Worm (Caenorhabditis elegans): Measurements from ENCODE around the gene F01D5.7.

Gene F01D5.7

ce11 chrII:13976161-13976560, 32.3 kb upstream of the F01D5.7 start, which contains the start of gene Y39G8B.2 (continued):
- TF ChIP-seq F52B5.7 (tag; optimal IDR thresholded peaks at IDR 0.05) (no peak), rcor-1 (GFP tag; IDR thresholded peaks at IDR 0.05) (peak; percentile 47; the same call in 1 of the 2 replicates), egrh-3 (GFP tag; IDR thresholded peaks at IDR 0.05) (peak; percentile 74), T26A5.8 (tag; optimal IDR thresholded peaks at IDR 0.05) (no peak), lsl-1 (GFP tag; optimal IDR thresholded peaks at IDR 0.05) (no peak), K12H6.12 (tag; optimal IDR thresholded peaks at IDR 0.05) (peak; percentile 65), K11D2.4 (GFP tag; IDR thresholded peaks at IDR 0.05) (peak; percentile 50; the same call in 1 of the 2 replicates), tbp1 (GFP tag; optimal IDR thresholded peaks at IDR 0.05) (peak; percentile 45), lir-1 (GFP tag; conservative IDR thresholded peaks at IDR 0.05) (no peak), mel-28 (tag; optimal IDR thresholded peaks at IDR 0.05; ENCODE audit: borderline replicate concordance) (no peak), F23B12.7 (tag; optimal IDR thresholded peaks at IDR 0.05; ENCODE audit: insufficient read depth) (peak; percentile 30), B0019.2 (GFP tag; conservative IDR thresholded peaks at IDR 0.05) (no peak), ztf-18 (tag; optimal IDR thresholded peaks at IDR 0.05) (no peak), pha-4 (tag; optimal IDR thresholded peaks at IDR 0.05) (peak; percentile 60), Y56A3A.18 (GFP tag; IDR thresholded peaks at IDR 0.05) (no peak), C06A6.2 (GFP tag; conservative IDR thresholded peaks at IDR 0.05) (no peak), hsf-1 (GFP tag; IDR thresholded peaks at IDR 0.05) (no peak)

ce11 chrII:13977701-13978100, 30.8 kb upstream of the F01D5.7 start:
- TF ChIP-seq hsf-1 (GFP tag; IDR thresholded peaks at IDR 0.05) = peak; percentile 93
- TF ChIP-seq nhr-27 (tag; optimal IDR thresholded peaks at IDR 0.05) = no peak
- TF ChIP-seq B0035.1 (tag; optimal IDR thresholded peaks at IDR 0.05) = no peak
- TF ChIP-seq ceh-27 (GFP tag; optimal IDR thresholded peaks at IDR 0.05) = no peak
- no peak for TF ChIP-seq ceh-100 (GFP tag; IDR thresholded peaks at IDR 0.05)
- TF ChIP-seq D2030.7 (GFP tag; IDR thresholded peaks at IDR 0.05) = no peak
- TF ChIP-seq rpc-1 (optimal IDR thresholded peaks at IDR 0.05) = peak; percentile 31
- no peak for TF ChIP-seq rpc-1 (tag; optimal IDR thresholded peaks at IDR 0.05)

ce11 chrII:13979833-13980513, 28.5 kb upstream of the F01D5.7 start, which contains the start of gene sre-48:
Gene sre-48 (minus strand): TSS chrII:13979883.
- TF ChIP-seq nhr-27 (tag; optimal IDR thresholded peaks at IDR 0.05) (no peak), nfya-1 (tag; optimal IDR thresholded peaks at IDR 0.05; ENCODE audit: borderline replicate concordance, insufficient read depth) (no peak)

- no peak for TF ChIP-seq hlh-12 (tag; optimal IDR thresholded peaks at IDR 0.05)
- peak; percentile 25 for TF ChIP-seq nhr-80 (tag; optimal IDR thresholded peaks at IDR 0.05)
- TF ChIP-seq chd-7 (tag; optimal IDR thresholded peaks at IDR 0.05) = no peak
- no peak for TF ChIP-seq F57C9.4 (tag; optimal IDR thresholded peaks at IDR 0.05)
Observed at ce11 chrII:13981097-13981496, 27.4 kb upstream of the F01D5.7 start, which contains the start of gene Y39G8B.9. Gene Y39G8B.9 (plus strand): TSS chrII:13981365.

ce11 chrII:13981819-13982218, 26.6 kb upstream of the F01D5.7 start:
- no peak for TF ChIP-seq bed-1 (GFP tag; IDR thresholded peaks at IDR 0.05)
- TF ChIP-seq nfyb-1 (GFP tag; IDR thresholded peaks at IDR 0.05) = no peak
- TF ChIP-seq ceh-100 (GFP tag; IDR thresholded peaks at IDR 0.05) = no peak
- no peak for TF ChIP-seq bed-2 (GFP tag; IDR thresholded peaks at IDR 0.05)
- TF ChIP-seq gei-17 (GFP tag; optimal IDR thresholded peaks at IDR 0.05) = no peak
- no peak for TF ChIP-seq efl-1 (GFP tag; optimal IDR thresholded peaks at IDR 0.05)
- TF ChIP-seq B0336.3 (GFP tag; IDR thresholded peaks at IDR 0.05) = no peak
- no peak for TF ChIP-seq ztf-28 (GFP tag; IDR thresholded peaks at IDR 0.05)

Data from whole organism, young adult.